Worm (Caenorhabditis elegans) whole organism, L4/young adult: ENCODE data around the gene Y116A8C.465.
"Not testable (repeated sequence)": the region's sequence is repeated elsewhere in the genome, so short reads cannot be mapped to it uniquely, and the experiment has no call there.

Experiments
- W03F9.2 ChIP-seq: fragments of 150-350 bp; optimal IDR thresholded peaks from 2 replicates; lab custom pipeline; 2014; ENCODE audit warnings: missing biosample characterization, missing genetic modification characterization
- dao-5 ChIP-seq: sonication (generic microtip); optimal IDR thresholded peaks from 2 replicates; lab custom pipeline; 2016; ENCODE audit warnings: missing genotype, missing genetic modification characterization, moderate library complexity, missing compliant biosample characterization
- him-1 ChIP-seq: sonication (generic microtip); optimal IDR thresholded peaks from 2 replicates; lab custom pipeline; 2016; ENCODE audit warnings: missing genotype, missing genetic modification reagents, missing genetic modification characterization, missing compliant biosample characterization

DNA sequence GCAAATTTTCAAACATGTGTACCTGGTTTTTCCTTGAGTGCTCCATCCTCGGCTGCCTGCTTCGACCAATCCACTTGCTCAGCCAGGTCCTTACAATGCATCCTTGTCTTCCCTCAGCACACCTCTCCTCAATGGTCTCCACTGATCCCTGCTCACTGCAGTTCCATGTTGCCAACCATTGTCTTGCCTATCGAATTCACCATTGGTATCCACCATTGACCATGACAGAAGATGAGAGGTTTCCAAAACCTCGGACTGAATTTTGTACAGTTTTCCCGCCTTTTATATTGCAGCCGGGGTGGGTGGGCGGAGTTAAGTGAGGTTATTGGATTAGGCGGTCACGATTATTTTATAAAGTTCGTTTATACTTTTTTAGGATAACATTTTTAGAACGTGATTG is 1.3 kb upstream of the Y116A8C.465 start, which contains the start of gene Y116A8C.467:
- not testable (repeated sequence) for TF ChIP-seq dao-5; W03F9.2 (tag; lab: Kevin White, UChicago); him-1 (tag; lab: Kevin White, UChicago)
